Fruit fly (Drosophila melanogaster): ENCODE results near the gene Acbp1.

The Acbp1 gene

DNA sequence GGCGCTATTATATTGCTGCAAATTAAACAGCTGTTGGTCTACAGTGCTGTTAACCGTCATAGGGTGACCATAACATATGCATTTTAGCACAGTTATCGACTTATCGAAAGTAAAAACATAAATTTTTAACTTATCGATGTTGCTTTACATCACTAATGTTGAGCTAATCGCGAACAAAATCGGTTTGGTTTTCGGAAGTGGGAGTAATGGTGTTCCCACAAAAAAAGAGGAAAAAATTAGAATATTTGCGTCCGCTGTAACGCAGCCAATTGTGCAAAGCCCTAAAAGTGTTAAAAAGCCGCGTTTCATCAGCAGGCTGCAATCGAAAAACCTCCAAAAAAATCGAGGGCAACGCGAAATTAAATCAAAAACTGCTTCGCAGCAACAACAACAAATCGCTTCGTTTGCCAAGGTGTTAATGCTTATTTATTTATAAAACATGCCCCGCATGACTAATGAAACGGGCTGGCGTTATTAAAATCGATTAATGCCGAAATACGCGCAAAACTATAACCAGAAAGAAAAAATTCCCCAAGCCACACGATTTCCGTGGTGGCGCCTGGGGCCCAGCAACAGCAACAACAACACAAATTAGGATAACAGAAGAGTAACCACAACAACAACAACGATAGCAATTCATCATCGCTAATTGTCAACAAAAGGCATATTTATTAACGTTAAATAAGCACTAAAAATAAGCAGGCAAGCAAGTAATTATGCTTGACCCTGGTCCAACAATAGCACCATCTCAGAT is 35.2 kb downstream of the Acbp1 start, which contains the start of the genes CG12375 and CG8668 (continued):
- TF ChIP-seq NfI (GFP tag; optimal IDR thresholded peaks at IDR 0.05) (no peak), NC2β (GFP tag; optimal IDR thresholded peaks at IDR 0.05) (no peak), Mes4 (GFP tag; optimal IDR thresholded peaks at IDR 0.05) (no peak), Antp (GFP tag; optimal IDR thresholded peaks at IDR 0.05) (no peak), HmgZ (tag; optimal IDR thresholded peaks at IDR 0.05) (peak; percentile 8), HLH4C (GFP tag; IDR thresholded peaks at IDR 0.05; ENCODE audit: partially characterized antibody) (peak; percentile 79), CG9797 (GFP tag; optimal IDR thresholded peaks at IDR 0.05) (peak; percentile 7), ttk (GFP tag; IDR thresholded peaks at IDR 0.05) (no peak), cwo (GFP tag; optimal IDR thresholded peaks at IDR 0.05) (no peak), sens (GFP tag) (peak; percentile 90), Doc2 (GFP tag; IDR thresholded peaks at IDR 0.05) (no peak), CG6272 (GFP tag; IDR thresholded peaks at IDR 0.05) (no peak), CG10565 (GFP tag; optimal IDR thresholded peaks at IDR 0.05) (no peak), Rfx (GFP tag; IDR thresholded peaks at IDR 0.05) (peak; percentile 28; the same call in 1 of the 2 replicates), bbx (GFP tag; IDR thresholded peaks at IDR 0.05; ENCODE audit: partially characterized antibody) (peak; percentile 88), sens-2 (GFP tag; IDR thresholded peaks at IDR 0.05) (no peak), oc (tag; optimal IDR thresholded peaks at IDR 0.05) (no peak), CG6654 (GFP tag; optimal IDR thresholded peaks at IDR 0.05) (no peak), Asciz (GFP tag; optimal IDR thresholded peaks at IDR 0.05) (no peak), CG17568 (GFP tag; optimal IDR thresholded peaks at IDR 0.05) (no peak), CG31224 (GFP tag; IDR thresholded peaks at IDR 0.05) (no peak), CG15073 (GFP tag; optimal IDR thresholded peaks at IDR 0.05) (no peak), CG7372 (GFP tag; IDR thresholded peaks at IDR 0.05) (no peak), PHDP (tag; optimal IDR thresholded peaks at IDR 0.05) (no peak), CG7745 (tag; optimal IDR thresholded peaks at IDR 0.05) (no peak), amos (GFP tag; IDR thresholded peaks at IDR 0.05; ENCODE audit: partially characterized antibody) (peak; percentile 85; the same call in 1 of the 2 replicates), CHES-1-like (GFP tag; optimal IDR thresholded peaks at IDR 0.05) (no peak), CG32772 (GFP tag; IDR thresholded peaks at IDR 0.05) (no peak), CG10979 (tag; optimal IDR thresholded peaks at IDR 0.05) (no peak), dan (GFP tag; IDR thresholded peaks at IDR 0.05) (no peak), CG7556 (GFP tag; optimal IDR thresholded peaks at IDR 0.05) (no peak), CG1647 (GFP tag; optimal IDR thresholded peaks at IDR 0.05) (no peak), tup (GFP tag; optimal IDR thresholded peaks at IDR 0.05) (no peak), CG14014 (GFP tag; IDR thresholded peaks at IDR 0.05) (0 out of 2 replicates have a peak, but pooled peaks have one; percentile 6), emc (GFP tag; optimal IDR thresholded peaks at IDR 0.05) (no peak), Optix (GFP tag; IDR thresholded peaks at IDR 0.05) (no peak), gsb (GFP tag; IDR thresholded peaks at IDR 0.05) (no peak), sna (GFP tag; IDR thresholded peaks at IDR 0.05; ENCODE audit: partially characterized antibody) (peak; percentile 74; the same call in 1 of the 2 replicates), CG14667 (GFP tag; IDR thresholded peaks at IDR 0.05) (no peak), klu (GFP tag; IDR thresholded peaks at IDR 0.05) (no peak), trh (GFP tag; optimal IDR thresholded peaks at IDR 0.05) (no peak), CG10366 (GFP tag; IDR thresholded peaks at IDR 0.05) (no peak), CG9932 (GFP tag; IDR thresholded peaks at IDR 0.05) (no peak), Hsf (GFP tag; optimal IDR thresholded peaks at IDR 0.05) (no peak), CG3163 (GFP tag; optimal IDR thresholded peaks at IDR 0.05) (no peak), D19B (GFP tag; optimal IDR thresholded peaks at IDR 0.05) (no peak), jumu (GFP tag; optimal IDR thresholded peaks at IDR 0.05) (no peak), run (tag; optimal IDR thresholded peaks at IDR 0.05) (no peak), mld (GFP tag; IDR thresholded peaks at IDR 0.05; ENCODE audit: partially characterized antibody) (peak; percentile 57; the same call in 2 of the 3 replicates), CG17385 (GFP tag; optimal IDR thresholded peaks at IDR 0.05) (no peak)

Measured in whole organism, embryonic.